Worm (Caenorhabditis elegans): ENCODE results near the gene C18A11.2.
A peak's percentile ranks its signal among the peaks of the same experiment; 100 is the strongest.

Gene C18A11.2

ce11 chrX:8098813-8099360, 31.5 kb downstream of the C18A11.2 start, which contains the start of gene catp-5:
TSS of gene catp-5 (minus strand) at chrX:8098863.
- TF ChIP-seq nhr-21 (tag; optimal IDR thresholded peaks at IDR 0.05) (no peak), fos-1 (tag; optimal IDR thresholded peaks at IDR 0.05) (peak; percentile 40)

ce11 chrX:8103899-8104298, 36.5 kb downstream of the C18A11.2 start, which contains the start of gene K07E3.2:
TSS of gene K07E3.2 (plus strand) at chrX:8104298.
- no peak for TF ChIP-seq peb-1 (tag; optimal IDR thresholded peaks at IDR 0.05)
- peak; percentile 34 for TF ChIP-seq crh-2 (tag; optimal IDR thresholded peaks at IDR 0.05)
- peak; percentile 23 for TF ChIP-seq nhr-21 (tag; optimal IDR thresholded peaks at IDR 0.05)
- no peak for TF ChIP-seq F13H6.1 (tag; optimal IDR thresholded peaks at IDR 0.05)
- TF ChIP-seq lin-11 (tag; optimal IDR thresholded peaks at IDR 0.05) = peak; percentile 2
- no peak for TF ChIP-seq lsy-2 (tag; optimal IDR thresholded peaks at IDR 0.05)
- TF ChIP-seq unc-55 (GFP tag; optimal IDR thresholded peaks at IDR 0.05) = no peak
- TF ChIP-seq ceh-16 (tag; optimal IDR thresholded peaks at IDR 0.05) = no peak
- peak; percentile 5 for TF ChIP-seq nhr-25 (tag; optimal IDR thresholded peaks at IDR 0.05)

- TF ChIP-seq sma-9 (GFP tag; optimal IDR thresholded peaks at IDR 0.05) (no peak), sma-9 (tag; optimal IDR thresholded peaks at IDR 0.05) (no peak), mab-5 (tag; optimal IDR thresholded peaks at IDR 0.05) (no peak)
These were observed 40.6 kb downstream of the C18A11.2 start, which contains the start of gene K07E3.9 for ce11 chrX:8107921-8108320. TSS of gene K07E3.9 (plus strand) at chrX:8108221.

ce11 chrX:8109531-8109930, 42.2 kb downstream of the C18A11.2 start:
- TF ChIP-seq dmd-4 (tag; optimal IDR thresholded peaks at IDR 0.05) (no peak), aly-2 (tag; optimal IDR thresholded peaks at IDR 0.05) (no peak), skn-1 (tag; optimal IDR thresholded peaks at IDR 0.05) (no peak), C34F6.9 (tag; optimal IDR thresholded peaks at IDR 0.05) (peak; percentile 74), nhr-6 (tag; optimal IDR thresholded peaks at IDR 0.05) (no peak), nhr-129 (tag; optimal IDR thresholded peaks at IDR 0.05) (peak; percentile 51), elt-3 (tag; optimal IDR thresholded peaks at IDR 0.05) (no peak), ama-1 (optimal IDR thresholded peaks at IDR 0.05) (no peak), nhr-11 (tag; optimal IDR thresholded peaks at IDR 0.05) (no peak), Y55F3AM.14 (GFP tag; optimal IDR thresholded peaks at IDR 0.05) (no peak), sma-9 (GFP tag; optimal IDR thresholded peaks at IDR 0.05) (peak; percentile 7), sma-9 (tag; optimal IDR thresholded peaks at IDR 0.05) (no peak), lin-13 (GFP tag; optimal IDR thresholded peaks at IDR 0.05) (no peak), nhr-25 (tag; optimal IDR thresholded peaks at IDR 0.05) (no peak), ceh-82 (tag; optimal IDR thresholded peaks at IDR 0.05) (no peak), unc-62 (GFP tag; optimal IDR thresholded peaks at IDR 0.05) (no peak), nhr-77 (tag; optimal IDR thresholded peaks at IDR 0.05) (no peak), ztf-4 (tag; optimal IDR thresholded peaks at IDR 0.05) (no peak), gmeb-1 (tag; optimal IDR thresholded peaks at IDR 0.05) (peak; percentile 33), ztf-1 (GFP tag; conservative IDR thresholded peaks at IDR 0.05) (no peak), peb-1 (tag; optimal IDR thresholded peaks at IDR 0.05) (no peak), unc-39 (tag; optimal IDR thresholded peaks at IDR 0.05) (no peak), mbf-1 (tag; optimal IDR thresholded peaks at IDR 0.05) (no peak), ztf-11 (tag; optimal IDR thresholded peaks at IDR 0.05) (no peak), lin-11 (tag; optimal IDR thresholded peaks at IDR 0.05) (no peak), blmp-1 (tag; optimal IDR thresholded peaks at IDR 0.05; ENCODE audit: insufficient read depth) (no peak), nhr-12 (tag; optimal IDR thresholded peaks at IDR 0.05) (no peak), sma-3 (GFP tag; optimal IDR thresholded peaks at IDR 0.05) (no peak), nhr-21 (tag; optimal IDR thresholded peaks at IDR 0.05) (no peak), R02D3.7 (tag; optimal IDR thresholded peaks at IDR 0.05) (no peak), fos-1 (tag; optimal IDR thresholded peaks at IDR 0.05) (no peak), nhr-237 (tag; optimal IDR thresholded peaks at IDR 0.05) (no peak), snpc-4 (tag; optimal IDR thresholded peaks at IDR 0.05) (no peak), F13H6.1 (tag; optimal IDR thresholded peaks at IDR 0.05) (no peak), egl-27 (tag; optimal IDR thresholded peaks at IDR 0.05) (no peak), mdl-1 (tag; optimal IDR thresholded peaks at IDR 0.05) (no peak), ceh-16 (tag; optimal IDR thresholded peaks at IDR 0.05) (no peak), lsy-2 (tag; optimal IDR thresholded peaks at IDR 0.05) (no peak), mab-5 (tag; optimal IDR thresholded peaks at IDR 0.05) (no peak), ZK546.5 (tag; optimal IDR thresholded peaks at IDR 0.05) (no peak), crh-2 (tag; optimal IDR thresholded peaks at IDR 0.05) (peak; percentile 35), nhr-23 (tag; optimal IDR thresholded peaks at IDR 0.05) (no peak), lin-39 (tag; optimal IDR thresholded peaks at IDR 0.05) (no peak), alr-1 (tag; optimal IDR thresholded peaks at IDR 0.05) (no peak), sem-4 (tag; optimal IDR thresholded peaks at IDR 0.05) (no peak), elt-1 (tag; optimal IDR thresholded peaks at IDR 0.05) (no peak)
